Worm (Caenorhabditis elegans): ENCODE results near the gene F36D4.5.

DNA sequence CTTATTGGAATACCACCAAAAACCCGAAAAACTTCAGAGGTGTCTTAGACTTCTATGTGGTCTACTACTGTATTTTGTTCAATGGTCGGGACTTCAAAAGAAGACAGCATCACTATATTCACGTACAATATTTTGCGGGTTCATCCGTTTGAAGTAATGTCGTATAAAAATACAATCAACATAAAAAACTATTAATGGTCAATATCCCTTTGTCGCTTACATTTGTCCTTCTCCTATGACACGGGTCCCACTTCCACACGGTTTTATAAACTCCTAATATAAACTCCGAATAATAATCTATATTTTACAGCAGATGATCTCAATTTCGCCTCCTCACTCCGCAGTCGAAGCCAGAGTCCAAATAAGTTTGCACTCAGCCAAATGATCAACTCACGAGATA lies 31.9 kb upstream of the F36D4.5 start:
- TF ChIP-seq fos-1 (tag; optimal IDR thresholded peaks at IDR 0.05), result no peak
- TF ChIP-seq skn-1 (tag; optimal IDR thresholded peaks at IDR 0.05), result no peak
- TF ChIP-seq snpc-4 (tag; optimal IDR thresholded peaks at IDR 0.05), result no peak
- TF ChIP-seq unc-62 (GFP tag; optimal IDR thresholded peaks at IDR 0.05), result no peak

All from whole organism, L2 larva.